Worm (Caenorhabditis elegans): Measurements from ENCODE around the gene ced-5.

- no peak for TF ChIP-seq pha-4 (tag; optimal IDR thresholded peaks at IDR 0.05)
- no peak for TF ChIP-seq repo-1 (tag; optimal IDR thresholded peaks at IDR 0.05)
- no peak for TF ChIP-seq bed-2 (GFP tag; IDR thresholded peaks at IDR 0.05)
- TF ChIP-seq aptf-3 (GFP tag; IDR thresholded peaks at IDR 0.05): no peak
- no peak for TF ChIP-seq sptf-2 (GFP tag; optimal IDR thresholded peaks at IDR 0.05)
- TF ChIP-seq F49E8.2 (tag; optimal IDR thresholded peaks at IDR 0.05; ENCODE audit: insufficient read depth): no peak
- no peak for TF ChIP-seq unc-62 (GFP tag; optimal IDR thresholded peaks at IDR 0.05)
- no peak for TF ChIP-seq lsl-1 (GFP tag; optimal IDR thresholded peaks at IDR 0.05)
- TF ChIP-seq K12H6.12 (tag; optimal IDR thresholded peaks at IDR 0.05): no peak
- no peak for TF ChIP-seq dpl-1 (GFP tag; optimal IDR thresholded peaks at IDR 0.05)
- no peak for TF ChIP-seq F52B5.7 (tag; optimal IDR thresholded peaks at IDR 0.05)
Observed at ce11 chrIV:10465764-10466163, 18.1 kb upstream of the ced-5 start.

All from whole organism, young adult.